Worm (Caenorhabditis elegans): ENCODE data around the gene rps-1.

DNA sequence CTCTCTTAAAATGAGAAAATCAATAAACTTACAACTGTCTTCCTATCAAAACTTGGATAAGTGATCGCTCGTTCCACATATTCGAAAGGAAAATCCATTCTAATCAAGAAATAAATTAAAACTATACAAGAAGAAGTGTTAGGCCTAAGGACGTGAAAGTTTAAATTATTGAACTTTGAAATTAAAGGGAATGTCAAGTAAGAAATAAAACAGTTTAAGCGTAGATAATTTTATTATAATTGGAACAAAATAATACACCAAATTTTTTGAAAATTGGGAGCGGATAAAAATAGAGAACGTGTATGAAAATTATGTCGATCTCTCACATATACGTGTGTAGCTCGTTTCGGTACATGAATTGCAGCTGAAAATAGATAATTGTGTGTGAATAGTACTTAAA lies 46.3 kb upstream of the rps-1 start, which contains the start of gene C28A5.6:
- TF ChIP-seq him-1 (tag; optimal IDR thresholded peaks at IDR 0.05) (no peak), W03F9.2 (tag; optimal IDR thresholded peaks at IDR 0.05) (no peak), dao-5 (tag; optimal IDR thresholded peaks at IDR 0.05) (no peak)
